Worm (Caenorhabditis elegans) whole organism, L4 larva: ENCODE measurements around the gene ZK287.4.

ENCODE experiments used
- D1046.2 ChIP-seq: fragments of 200-800 bp; sonication (Bioruptor generic); IDR thresholded peaks from 2 replicates; pipeline ENCODE4 v1.3.6; 2022; ENCODE audit warnings: missing genetic modification characterization, missing compliant biosample characterization
- F26F4.8 ChIP-seq: fragments of 200-800 bp; sonication (Bioruptor generic); conservative IDR thresholded peaks from 2 replicates; pipeline ENCODE4 v1.3.6; 2022; ENCODE audit warnings: missing genetic modification characterization, missing compliant biosample characterization
- F44E2.7 ChIP-seq: fragments of 200-800 bp; sonication (Bioruptor generic); IDR thresholded peaks from 2 replicates; pipeline ENCODE4 v2.1.2; 2022; ENCODE audit warnings: missing genetic modification characterization, missing compliant biosample characterization
- F49E8.2 ChIP-seq: sonication (generic microtip); optimal IDR thresholded peaks from 2 replicates; lab custom pipeline; 2016; ENCODE audit warnings: missing compliant biosample characterization, mild to moderate bottlenecking, missing genetic modification characterization, borderline replicate concordance
- T20F7.1 ChIP-seq: fragments of 200-800 bp; sonication (Bioruptor generic); optimal IDR thresholded peaks from 2 replicates; lab custom pipeline; 2018; ENCODE audit warnings: mild to moderate bottlenecking, missing genetic modification characterization, missing compliant biosample characterization
- T26A8.4 ChIP-seq: fragments of 200-800 bp; sonication (Bioruptor generic); IDR thresholded peaks from 2 replicates; pipeline ENCODE4 v1.3.6; 2022; ENCODE audit warnings: missing genetic modification characterization, missing compliant biosample characterization
- Y5F2A.4 ChIP-seq: fragments of 200-800 bp; sonication (Bioruptor generic); optimal IDR thresholded peaks from 2 replicates; lab custom pipeline; 2018; ENCODE audit warnings: mild to moderate bottlenecking, missing genetic modification characterization, missing compliant biosample characterization
- Y75B8A.6 ChIP-seq: fragments of 200-800 bp; sonication (Bioruptor generic); IDR thresholded peaks from 2 replicates; pipeline ENCODE4 v1.3.6; 2022; ENCODE audit warnings: missing genetic modification reagents, missing genetic modification characterization, missing compliant biosample characterization
- aha-1 ChIP-seq: fragments of 150-350 bp; peaks from one replicate; lab custom pipeline; 2014; ENCODE audit warnings: missing biosample characterization, missing genetic modification characterization
- ama-1 ChIP-seq: fragments of 150-350 bp; optimal IDR thresholded peaks from 2 replicates; lab custom pipeline; 2014; ENCODE audit warnings: inconsistent platforms, mixed read lengths
- attf-4 ChIP-seq: sonication (generic microtip); optimal IDR thresholded peaks from 3 replicates; lab custom pipeline; 2017; ENCODE audit warnings: missing biosample characterization, missing genetic modification characterization
- ceh-20 ChIP-seq: fragments of 200-800 bp; sonication (Bioruptor generic); IDR thresholded peaks from 2 replicates; pipeline ENCODE4 v1.3.6; 2022; ENCODE audit warnings: missing genetic modification reagents, missing genetic modification characterization, missing compliant biosample characterization
- cey-2 ChIP-seq: sonication (generic microtip); optimal IDR thresholded peaks from 3 replicates; lab custom pipeline; 2017; ENCODE audit warnings: missing genetic modification characterization, mild to moderate bottlenecking, missing compliant biosample characterization, antibody characterized with exemption, borderline replicate concordance; ENCODE audit not compliant: insufficient read depth
- daf-12 ChIP-seq: fragments of 150-350 bp; optimal IDR thresholded peaks from 2 replicates; lab custom pipeline; 2014; ENCODE audit warnings: missing biosample characterization, missing genetic modification reagents, missing genetic modification characterization
- daf-16 ChIP-seq, 3 experiments: sonication (generic microtip); optimal IDR thresholded peaks; 2 replicates each; lab custom pipeline; 2016 to 2017; ENCODE audit warnings: missing genetic modification characterization in 3 of 3, missing genetic modification reagents in 3 of 3, mild to moderate bottlenecking in 2 of 3, missing compliant biosample characterization in 2 of 3, missing biosample characterization in 1 of 3, moderate library complexity in 1 of 3
- daf-19 ChIP-seq: fragments of 200-800 bp; sonication (Bioruptor generic); conservative IDR thresholded peaks from 2 replicates; pipeline ENCODE4 v1.3.6; 2022; ENCODE audit warnings: missing genetic modification characterization, missing compliant biosample characterization
- daf-8 ChIP-seq: fragments of 200-800 bp; sonication (Bioruptor generic); IDR thresholded peaks from 2 replicates; pipeline ENCODE4 v1.3.6; 2022; ENCODE audit warnings: missing genetic modification characterization, missing compliant biosample characterization
- dmd-6 ChIP-seq: fragments of 200-800 bp; sonication (Bioruptor generic); IDR thresholded peaks from 2 replicates; pipeline ENCODE4 v1.3.6; 2022; ENCODE audit warnings: missing genetic modification reagents, missing genetic modification characterization, missing compliant biosample characterization
- dmd-8 ChIP-seq: fragments of 200-800 bp; sonication (Bioruptor generic); IDR thresholded peaks from 2 replicates; pipeline ENCODE4 v1.3.6; 2022; ENCODE audit warnings: missing genetic modification characterization, missing compliant biosample characterization
- dmd-9 ChIP-seq: fragments of 200-800 bp; sonication (Bioruptor generic); IDR thresholded peaks from 2 replicates; pipeline ENCODE4 v1.3.6; 2022; ENCODE audit warnings: missing genetic modification reagents, missing genetic modification characterization, missing compliant biosample characterization
- dve-1 ChIP-seq: sonication (generic microtip); optimal IDR thresholded peaks from 2 replicates; lab custom pipeline; 2017; ENCODE audit warnings: antibody characterized with exemption, mild to moderate bottlenecking, missing genetic modification characterization, missing compliant biosample characterization; ENCODE audit not compliant: insufficient read depth
- egl-27 ChIP-seq: sonication (generic microtip); optimal IDR thresholded peaks from 3 replicates; lab custom pipeline; 2017; ENCODE audit warnings: missing biosample characterization, missing genetic modification reagents, missing genetic modification characterization
- hif-1 ChIP-seq, 2 experiments: sonication (generic microtip); optimal IDR thresholded peaks; 2 replicates each; lab custom pipeline; 2016 to 2017; ENCODE audit warnings: missing compliant biosample characterization in 2 of 2, missing genetic modification characterization in 2 of 2, missing genetic modification reagents in 2 of 2, missing genotype in 2 of 2, mild to moderate bottlenecking in 1 of 2
- hlh-11 ChIP-seq: fragments of 200-800 bp; sonication (Bioruptor generic); optimal IDR thresholded peaks from 2 replicates; lab custom pipeline; 2018; ENCODE audit warnings: mild to moderate bottlenecking, missing genetic modification characterization, missing compliant biosample characterization
- hmg-1.1 ChIP-seq: fragments of 200-800 bp; sonication (Bioruptor generic); IDR thresholded peaks from 2 replicates; pipeline ENCODE4 v1.3.6; 2022; ENCODE audit warnings: missing genetic modification reagents, missing genetic modification characterization, missing compliant biosample characterization
- lin-1 ChIP-seq: fragments of 200-800 bp; sonication (Bioruptor generic); IDR thresholded peaks from 2 replicates; pipeline ENCODE4 v1.3.6; 2022; ENCODE audit warnings: missing genetic modification reagents, missing genetic modification characterization, missing compliant biosample characterization
- lin-13 ChIP-seq: fragments of 150-350 bp; optimal IDR thresholded peaks from 2 replicates; lab custom pipeline; 2014; ENCODE audit warnings: missing biosample characterization, missing genetic modification reagents, missing genetic modification characterization
- lin-15B ChIP-seq: fragments of 150-350 bp; sonication (generic microtip); optimal IDR thresholded peaks from 3 replicates; lab custom pipeline; 2014; ENCODE audit warnings: missing biosample characterization, missing genetic modification characterization
- lin-29 ChIP-seq: fragments of 200-800 bp; sonication (Bioruptor generic); IDR thresholded peaks from 2 replicates; pipeline ENCODE4 v1.3.6; 2022; ENCODE audit warnings: missing genetic modification reagents, missing genetic modification characterization, missing compliant biosample characterization
- lin-38 ChIP-seq: fragments of 200-800 bp; sonication (Bioruptor generic); IDR thresholded peaks from 2 replicates; pipeline ENCODE4 v1.3.6; 2022; ENCODE audit warnings: missing genetic modification reagents, missing genetic modification characterization, missing compliant biosample characterization
- lin-39 ChIP-seq: fragments of 150-350 bp; optimal IDR thresholded peaks from 2 replicates; lab custom pipeline; 2014; ENCODE audit warnings: missing biosample characterization, missing genetic modification reagents, missing genetic modification characterization
- mdl-1 ChIP-seq, 2 experiments: fragments of 150-350 bp in 1 of 2; sonication (generic microtip) in 1 of 2; optimal IDR thresholded peaks; 2 replicates each; lab custom pipeline; 2014 to 2017; ENCODE audit warnings: missing biosample characterization in 2 of 2, missing genetic modification characterization in 2 of 2
- mep-1 ChIP-seq: fragments of 150-350 bp; sonication (generic microtip); optimal IDR thresholded peaks from 3 replicates; lab custom pipeline; 2014; ENCODE audit warnings: missing biosample characterization, missing genetic modification characterization
- nhr-111 ChIP-seq: fragments of 200-800 bp; sonication (Bioruptor generic); optimal IDR thresholded peaks from 2 replicates; lab custom pipeline; 2018; ENCODE audit warnings: mild to moderate bottlenecking, missing genetic modification characterization, missing compliant biosample characterization
- nhr-41 ChIP-seq: fragments of 200-800 bp; sonication (Bioruptor generic); IDR thresholded peaks from 2 replicates; pipeline ENCODE4 v1.3.6; 2022; ENCODE audit warnings: missing genetic modification reagents, missing genetic modification characterization, missing compliant biosample characterization
- pha-4 ChIP-seq, 2 experiments: fragments of 150-350 bp in 1 of 2; fragments of 200-800 bp in 1 of 2; sonication (Bioruptor generic) in 1 of 2; IDR thresholded peaks in 1 of 2; optimal IDR thresholded peaks in 1 of 2; 2 replicates each; pipeline versions ENCODE4 v1.3.6 to Lab custom; 2014 to 2022; ENCODE audit warnings: missing genetic modification characterization in 2 of 2, missing genetic modification reagents in 2 of 2, missing biosample characterization in 1 of 2, missing compliant biosample characterization in 1 of 2
- php-3 ChIP-seq: fragments of 200-800 bp; sonication (Bioruptor generic); IDR thresholded peaks from 2 replicates; pipeline ENCODE4 v1.3.6; 2022; ENCODE audit warnings: missing genetic modification reagents, missing genetic modification characterization, missing compliant biosample characterization
- snpc-1.2 ChIP-seq: fragments of 200-800 bp; sonication (Bioruptor generic); IDR thresholded peaks from 2 replicates; pipeline ENCODE4 v1.3.6; 2022; ENCODE audit warnings: missing genetic modification reagents, missing genetic modification characterization, missing compliant biosample characterization
- spr-3 ChIP-seq: fragments of 200-800 bp; sonication (Bioruptor generic); optimal IDR thresholded peaks from 2 replicates; lab custom pipeline; 2018; ENCODE audit warnings: mild to moderate bottlenecking, missing genetic modification characterization, missing compliant biosample characterization
- tag-97 ChIP-seq: fragments of 200-800 bp; sonication (Bioruptor generic); IDR thresholded peaks from 2 replicates; pipeline ENCODE4 v1.3.6; 2022; ENCODE audit warnings: missing genetic modification characterization, missing compliant biosample characterization
- tra-1 ChIP-seq: fragments of 200-800 bp; sonication (Bioruptor generic); IDR thresholded peaks from 2 replicates; pipeline ENCODE4 v1.3.6; 2022; ENCODE audit warnings: missing genetic modification reagents, missing genetic modification characterization, missing compliant biosample characterization
- unc-62 ChIP-seq, 3 experiments: fragments of 150-350 bp in 1 of 3; sonication (generic microtip); optimal IDR thresholded peaks in 2 of 3; peaks in 1 of 3; 1 replicate in 1 of 3; 2 replicates in 2 of 3; lab custom pipeline; 2014 to 2017; ENCODE audit warnings: missing biosample characterization in 3 of 3, missing genetic modification characterization in 3 of 3, missing genetic modification reagents in 3 of 3, missing genotype in 1 of 3
- zfp-2 ChIP-seq: sonication (generic microtip); optimal IDR thresholded peaks from 2 replicates; lab custom pipeline; 2016; ENCODE audit warnings: mild to moderate bottlenecking, missing genetic modification characterization, missing compliant biosample characterization
- zip-2 ChIP-seq: fragments of 150-350 bp; optimal IDR thresholded peaks from 2 replicates; lab custom pipeline; 2014; ENCODE audit warnings: missing biosample characterization, missing genetic modification characterization

The ZK287.4 gene

DNA sequence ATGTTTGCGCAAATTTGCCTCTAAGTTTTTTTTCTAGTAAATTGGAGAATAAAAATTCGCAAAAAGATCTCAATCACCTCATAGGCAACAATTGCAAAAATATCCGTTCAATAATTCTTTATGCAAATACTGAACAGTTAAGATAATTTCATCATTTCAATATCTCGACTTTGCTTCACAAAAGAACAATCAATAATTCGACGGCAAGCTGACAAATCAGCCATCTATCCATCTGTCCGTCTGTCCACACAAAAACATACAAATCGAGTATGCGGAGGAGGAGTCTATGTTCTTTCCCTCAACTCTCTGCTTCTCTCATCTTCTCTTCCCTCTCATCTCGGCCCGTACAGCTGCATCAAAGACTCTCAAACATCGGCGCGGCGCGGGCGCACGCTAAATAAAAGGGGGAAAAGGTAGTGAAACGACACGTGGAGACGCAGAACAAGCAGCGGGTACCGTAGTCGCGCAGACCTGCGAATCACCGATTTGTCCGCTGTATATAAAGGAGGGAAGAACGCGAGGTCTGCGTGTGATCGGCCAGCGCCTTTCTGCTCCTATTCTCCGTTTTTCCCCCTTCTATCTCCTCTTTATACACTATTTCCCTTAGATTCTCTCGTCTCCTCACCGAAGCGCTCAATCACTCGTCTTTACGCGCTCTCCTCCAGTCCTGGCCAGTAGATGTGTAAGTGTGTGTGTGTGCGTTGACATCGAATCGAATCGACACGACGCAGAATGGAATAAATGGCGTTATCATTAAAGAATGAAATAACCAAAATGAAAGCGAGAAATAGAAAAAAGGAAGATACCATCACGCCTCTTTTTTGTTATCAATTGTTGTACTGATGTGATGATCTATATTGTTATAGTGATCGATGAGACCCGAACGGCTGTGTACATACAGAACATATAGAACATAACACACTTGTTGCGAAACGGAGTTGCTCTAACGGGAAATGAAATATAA lies 45.6 kb upstream of the ZK287.4 start (continued):
- TF ChIP-seq lin-39 (tag; lab: Kevin White, UChicago) (no peak), lin-13 (peak; percentile 83), mdl-1 (tag; optimal IDR thresholded peaks at IDR 0.05; lab: Kevin White, UChicago) (peak; percentile 96 to 98), hmg-1.1 (peak; percentile 93), unc-62 (GFP tag; optimal IDR thresholded peaks at IDR 0.05 in 1 of 2; lab: Kevin White, UChicago) (peak; percentile 66 to 99), unc-62 (tag; optimal IDR thresholded peaks at IDR 0.05; lab: Kevin White, UChicago) (peak; percentile 75), D1046.2 (no peak; the same call in 1 of the 2 replicates), pha-4 (GFP tag; IDR thresholded peaks at IDR 0.05; lab: Robert Waterston, UW) (peak; percentile 83), pha-4 (tag; optimal IDR thresholded peaks at IDR 0.05; lab: Kevin White, UChicago) (peak; percentile 70), lin-1 (GFP tag; lab: Robert Waterston, UW) (peak; percentile 22; the same call in 1 of the 2 replicates), dmd-9 (GFP tag; lab: Robert Waterston, UW) (peak; percentile 64; the same call in 1 of the 2 replicates), zfp-2 (tag; lab: Kevin White, UChicago) (peak; percentile 77), lin-38 (peak; percentile 68), zip-2 (tag; lab: Kevin White, UChicago) (no peak), Y5F2A.4 (GFP tag; lab: Kevin White, UChicago) (peak; percentile 4), T26A8.4 (peak; percentile 86), snpc-1.2 (no peak), F49E8.2 (tag; lab: Kevin White, UChicago) (no peak), lin-15B (no peak), attf-4 (tag; lab: Kevin White, UChicago) (no peak), nhr-41 (no peak), T20F7.1 (GFP tag; lab: Kevin White, UChicago) (peak; percentile 82), daf-19 (peak; percentile 61; the same call in 1 of the 2 replicates), egl-27 (tag; lab: Kevin White, UChicago) (no peak), hif-1 (tag; optimal IDR thresholded peaks at IDR 0.05; lab: Kevin White, UChicago) (peak; percentile 61 to 93), dmd-6 (peak; percentile 93), lin-29 (GFP tag; lab: Robert Waterston, UW) (no peak; the same call in 1 of the 2 replicates)
- TF ChIP-seq, all 104 proteins: peak for 71

DNA sequence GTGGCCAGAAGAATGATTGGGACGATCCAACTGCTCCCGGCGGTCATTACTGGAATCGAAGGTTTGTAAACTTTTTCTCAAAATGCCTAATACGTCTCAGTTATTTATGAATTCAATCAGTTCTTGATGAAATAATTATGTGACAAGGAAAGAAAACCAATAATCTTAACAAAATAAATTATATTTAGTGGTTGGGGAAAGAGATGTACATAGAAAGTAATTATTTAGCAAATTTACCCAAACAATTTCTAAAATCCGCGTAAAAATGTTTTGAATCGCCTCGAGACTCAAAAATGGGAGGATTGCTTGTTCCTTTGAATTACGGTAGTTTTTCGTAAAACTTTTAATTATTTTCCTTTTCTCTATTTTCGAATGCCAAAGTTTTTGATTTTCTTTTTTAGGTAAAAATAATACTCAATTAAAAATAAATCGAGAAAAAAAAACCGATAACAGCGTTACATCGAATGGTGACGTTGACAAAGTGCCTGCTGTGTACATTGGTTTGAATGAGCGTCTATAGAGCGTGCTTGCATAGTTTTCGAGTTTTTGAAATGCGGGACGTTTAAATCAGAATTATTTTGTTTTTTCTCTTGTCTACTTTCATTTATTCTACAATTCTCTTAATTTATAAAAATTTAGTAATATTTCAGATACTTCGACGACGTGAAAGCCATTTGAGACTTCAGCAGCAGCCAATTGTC lies 44.2 kb upstream of the ZK287.4 start, which contains the start of the genes aagr-3 and drap-1:
Gene aagr-3 (minus strand): TSS at position 51 of the 701 bp plus-strand sequence.
Gene drap-1 (plus strand): TSS at position 645 of the 701 bp plus-strand sequence.
- TF ChIP-seq aha-1 (tag; lab: Kevin White, UChicago) (peak; percentile 78), daf-8 (GFP tag; lab: Robert Waterston, UW) (no peak), spr-3 (GFP tag; lab: Kevin White, UChicago) (no peak), ceh-20 (GFP tag; lab: Robert Waterston, UW) (no peak), tag-97 (GFP tag; lab: Robert Waterston, UW) (no peak), php-3 (GFP tag; lab: Robert Waterston, UW) (no peak), hlh-11 (tag; lab: Kevin White, UChicago) (peak; percentile 62), daf-16 (GFP tag; optimal IDR thresholded peaks at IDR 0.05; lab: Kevin White, UChicago) (no peak), daf-16 (tag; optimal IDR thresholded peaks at IDR 0.05; lab: Kevin White, UChicago) (peak; percentile 82), cey-2 (no peak), hif-1 (tag; optimal IDR thresholded peaks at IDR 0.05; lab: Kevin White, UChicago) (peak in 1 of 2 experiments; percentile 40), dve-1 (tag; lab: Kevin White, UChicago) (peak; percentile 65), dmd-8 (GFP tag; lab: Robert Waterston, UW) (no peak), tra-1 (GFP tag; lab: Robert Waterston, UW) (no peak), nhr-111 (GFP tag; lab: Kevin White, UChicago) (no peak), Y75B8A.6 (GFP tag; lab: Robert Waterston, UW) (no peak), F44E2.7 (no peak), dmd-6 (peak; percentile 40; the same call in 1 of the 2 replicates), daf-12 (tag; lab: Kevin White, UChicago) (no peak), mep-1 (tag; lab: Kevin White, UChicago) (peak; percentile 77), T20F7.1 (GFP tag; lab: Kevin White, UChicago) (peak; percentile 63), ama-1 (lab: Kevin White, UChicago) (no peak), lin-1 (GFP tag; lab: Robert Waterston, UW) (no peak), F26F4.8 (no peak)
